Fruit fly (Drosophila melanogaster): ENCODE data around the gene Ran.

Gene Ran

dm6 chrX:11124749-11125508, 23.6 kb downstream of the Ran start, which contains the start of gene Rpt3 (continued):
- TF ChIP-seq CG17612 (GFP tag; IDR thresholded peaks at IDR 0.05) (no peak), CG10267 (tag; optimal IDR thresholded peaks at IDR 0.05) (no peak), crc (GFP tag; optimal IDR thresholded peaks at IDR 0.05) (no peak), abd-A (tag; optimal IDR thresholded peaks at IDR 0.05) (no peak), oc (tag; optimal IDR thresholded peaks at IDR 0.05) (no peak), pzg (GFP tag; optimal IDR thresholded peaks at IDR 0.05) (peak; percentile 36), CG33213 (GFP tag; optimal IDR thresholded peaks at IDR 0.05) (no peak), gfzf (GFP tag; optimal IDR thresholded peaks at IDR 0.05) (peak; percentile 40), eyg (GFP tag; optimal IDR thresholded peaks at IDR 0.05) (no peak), Fer2 (tag; optimal IDR thresholded peaks at IDR 0.05) (no peak), CG14667 (GFP tag; IDR thresholded peaks at IDR 0.05) (no peak), CG13296 (GFP tag; optimal IDR thresholded peaks at IDR 0.05) (no peak), CG15073 (GFP tag; optimal IDR thresholded peaks at IDR 0.05) (no peak), MESR4 (GFP tag; optimal IDR thresholded peaks at IDR 0.05) (peak; percentile 78), CG12659 (GFP tag; optimal IDR thresholded peaks at IDR 0.05) (peak; percentile 44), Sry-δ (GFP tag; optimal IDR thresholded peaks at IDR 0.05) (peak; percentile 90), vnd (GFP tag; IDR thresholded peaks at IDR 0.05; ENCODE audit: partially characterized antibody) (peak; percentile 77; the same call in 2 of the 3 replicates), hbn (GFP tag; IDR thresholded peaks at IDR 0.05; ENCODE audit: partially characterized antibody) (peak; percentile 63), Hand (GFP tag; optimal IDR thresholded peaks at IDR 0.05) (no peak), CG10565 (GFP tag; optimal IDR thresholded peaks at IDR 0.05) (no peak), CG14050 (GFP tag; IDR thresholded peaks at IDR 0.05) (no peak), wek (GFP tag; optimal IDR thresholded peaks at IDR 0.05) (no peak), CG42726 (GFP tag; IDR thresholded peaks at IDR 0.05; ENCODE audit: partially characterized antibody) (peak; percentile 55; the same call in 1 of the 2 replicates), CG2129 (GFP tag; IDR thresholded peaks at IDR 0.05; ENCODE audit: partially characterized antibody) (0 out of 2 replicates have a peak, but pooled peaks have one; percentile 53), peb (GFP tag; IDR thresholded peaks at IDR 0.05) (no peak), Dfd (GFP tag; optimal IDR thresholded peaks at IDR 0.05) (no peak), trh (GFP tag; optimal IDR thresholded peaks at IDR 0.05) (no peak), odd (GFP tag; optimal IDR thresholded peaks at IDR 0.05) (no peak), CG13123 (GFP tag; optimal IDR thresholded peaks at IDR 0.05) (no peak), CG8359 (GFP tag; optimal IDR thresholded peaks at IDR 0.05; ENCODE audit: borderline replicate concordance) (no peak), CG32532 (GFP tag; IDR thresholded peaks at IDR 0.05) (0 out of 2 replicates have a peak, but pooled peaks have one; percentile 8), CG8924 (tag; optimal IDR thresholded peaks at IDR 0.05) (no peak), fd102C (GFP tag; optimal IDR thresholded peaks at IDR 0.05) (no peak), gro (GFP tag; optimal IDR thresholded peaks at IDR 0.05) (no peak), her (GFP tag; optimal IDR thresholded peaks at IDR 0.05) (no peak), HLH4C (GFP tag; IDR thresholded peaks at IDR 0.05; ENCODE audit: partially characterized antibody) (peak; percentile 75), CG17359 (tag; optimal IDR thresholded peaks at IDR 0.05) (no peak), dysf (GFP tag; IDR thresholded peaks at IDR 0.05) (no peak), fd64A (GFP tag; optimal IDR thresholded peaks at IDR 0.05) (no peak), hkb (optimal IDR thresholded peaks at IDR 0.05) (no peak), hkb (GFP tag; IDR thresholded peaks at IDR 0.05) (no peak), aop (GFP tag; IDR thresholded peaks at IDR 0.05) (no peak), CHES-1-like (GFP tag; optimal IDR thresholded peaks at IDR 0.05) (peak; percentile 4), sd (tag; optimal IDR thresholded peaks at IDR 0.05) (no peak), CG5245 (GFP tag; optimal IDR thresholded peaks at IDR 0.05) (no peak), CG6689 (GFP tag; IDR thresholded peaks at IDR 0.05) (0 out of 2 replicates have a peak, but pooled peaks have one; percentile 12), D19A (tag; optimal IDR thresholded peaks at IDR 0.05) (no peak), D19B (GFP tag; optimal IDR thresholded peaks at IDR 0.05) (no peak), zen2 (GFP tag; IDR thresholded peaks at IDR 0.05; ENCODE audit: partially characterized antibody) (peak; percentile 68; the same call in 1 of the 3 replicates)

Measured in whole organism, embryonic.